Worm (Caenorhabditis elegans): Measurements from ENCODE around the gene twnk-1.

twnk-1 gene

ce11 chrX:5802582-5802981 lies 11.6 kb downstream of the twnk-1 start:
- TF ChIP-seq nhr-6 (tag; optimal IDR thresholded peaks at IDR 0.05), result no peak
- TF ChIP-seq aly-2 (tag; optimal IDR thresholded peaks at IDR 0.05), result no peak
- no peak for TF ChIP-seq ceh-82 (tag; optimal IDR thresholded peaks at IDR 0.05)
- TF ChIP-seq snpc-4 (tag; optimal IDR thresholded peaks at IDR 0.05), result no peak
- no peak for TF ChIP-seq Y55F3AM.14 (GFP tag; optimal IDR thresholded peaks at IDR 0.05)

- TF ChIP-seq nhr-6 (tag; optimal IDR thresholded peaks at IDR 0.05) (peak; percentile 25), C34F6.9 (tag; optimal IDR thresholded peaks at IDR 0.05) (peak; percentile 11), ZK546.5 (tag; optimal IDR thresholded peaks at IDR 0.05) (no peak), nhr-25 (tag; optimal IDR thresholded peaks at IDR 0.05) (peak; percentile 90), ceh-16 (tag; optimal IDR thresholded peaks at IDR 0.05) (peak; percentile 32), fos-1 (tag; optimal IDR thresholded peaks at IDR 0.05) (no peak), F13H6.1 (tag; optimal IDR thresholded peaks at IDR 0.05) (peak; percentile 19), sem-4 (tag; optimal IDR thresholded peaks at IDR 0.05) (peak; percentile 5), nhr-129 (tag; optimal IDR thresholded peaks at IDR 0.05) (no peak)
These were observed 12.5 kb downstream of the twnk-1 start for ce11 chrX:5803492-5803891.

ce11 chrX:5805872-5806472 lies 15.0 kb downstream of the twnk-1 start, which contains the start of gene F13D11.3:
Gene F13D11.3 (minus strand): TSS chrX:5805922.
- TF ChIP-seq elt-3 (tag; optimal IDR thresholded peaks at IDR 0.05) (no peak), crh-2 (tag; optimal IDR thresholded peaks at IDR 0.05) (no peak), mab-5 (tag; optimal IDR thresholded peaks at IDR 0.05) (peak; percentile 4), nhr-6 (tag; optimal IDR thresholded peaks at IDR 0.05) (no peak), elt-1 (tag; optimal IDR thresholded peaks at IDR 0.05) (no peak), C34F6.9 (tag; optimal IDR thresholded peaks at IDR 0.05) (no peak), nhr-237 (tag; optimal IDR thresholded peaks at IDR 0.05) (no peak), lsy-2 (tag; optimal IDR thresholded peaks at IDR 0.05) (no peak), F13H6.1 (tag; optimal IDR thresholded peaks at IDR 0.05) (peak; percentile 52), ztf-4 (tag; optimal IDR thresholded peaks at IDR 0.05) (no peak)

ce11 chrX:5810677-5811076 lies 19.7 kb downstream of the twnk-1 start:
- TF ChIP-seq elt-1 (tag; optimal IDR thresholded peaks at IDR 0.05) (no peak), alr-1 (tag; optimal IDR thresholded peaks at IDR 0.05) (no peak), ceh-82 (tag; optimal IDR thresholded peaks at IDR 0.05) (no peak), mdl-1 (tag; optimal IDR thresholded peaks at IDR 0.05) (no peak), F13H6.1 (tag; optimal IDR thresholded peaks at IDR 0.05) (no peak), ZK546.5 (tag; optimal IDR thresholded peaks at IDR 0.05) (no peak), unc-39 (tag; optimal IDR thresholded peaks at IDR 0.05) (no peak), sem-4 (tag; optimal IDR thresholded peaks at IDR 0.05) (no peak), crh-2 (tag; optimal IDR thresholded peaks at IDR 0.05) (peak; percentile 38), peb-1 (tag; optimal IDR thresholded peaks at IDR 0.05) (no peak), fos-1 (tag; optimal IDR thresholded peaks at IDR 0.05) (peak; percentile 29), C34F6.9 (tag; optimal IDR thresholded peaks at IDR 0.05) (no peak), ama-1 (optimal IDR thresholded peaks at IDR 0.05) (no peak), nhr-77 (tag; optimal IDR thresholded peaks at IDR 0.05) (no peak), blmp-1 (tag; optimal IDR thresholded peaks at IDR 0.05; ENCODE audit: insufficient read depth) (peak; percentile 54), nhr-21 (tag; optimal IDR thresholded peaks at IDR 0.05) (peak; percentile 8), nhr-23 (tag; optimal IDR thresholded peaks at IDR 0.05) (no peak), dmd-4 (tag; optimal IDR thresholded peaks at IDR 0.05) (no peak), nhr-12 (tag; optimal IDR thresholded peaks at IDR 0.05) (no peak), ceh-16 (tag; optimal IDR thresholded peaks at IDR 0.05) (peak; percentile 48), mbf-1 (tag; optimal IDR thresholded peaks at IDR 0.05) (no peak), nhr-237 (tag; optimal IDR thresholded peaks at IDR 0.05) (no peak), egl-27 (tag; optimal IDR thresholded peaks at IDR 0.05) (peak; percentile 46), lin-11 (tag; optimal IDR thresholded peaks at IDR 0.05) (no peak), unc-62 (GFP tag; optimal IDR thresholded peaks at IDR 0.05) (no peak), nhr-6 (tag; optimal IDR thresholded peaks at IDR 0.05) (no peak), skn-1 (tag; optimal IDR thresholded peaks at IDR 0.05) (no peak), lin-13 (GFP tag; optimal IDR thresholded peaks at IDR 0.05) (peak; percentile 6), ztf-4 (tag; optimal IDR thresholded peaks at IDR 0.05) (no peak), unc-55 (GFP tag; optimal IDR thresholded peaks at IDR 0.05) (no peak), ztf-1 (GFP tag; conservative IDR thresholded peaks at IDR 0.05) (no peak), nhr-25 (tag; optimal IDR thresholded peaks at IDR 0.05) (peak; percentile 86), sma-3 (GFP tag; optimal IDR thresholded peaks at IDR 0.05) (peak; percentile 44), Y55F3AM.14 (GFP tag; optimal IDR thresholded peaks at IDR 0.05) (no peak), nhr-11 (tag; optimal IDR thresholded peaks at IDR 0.05) (no peak), aly-2 (tag; optimal IDR thresholded peaks at IDR 0.05) (no peak), sma-9 (GFP tag; optimal IDR thresholded peaks at IDR 0.05) (peak; percentile 44), sma-9 (tag; optimal IDR thresholded peaks at IDR 0.05) (no peak), lsy-2 (tag; optimal IDR thresholded peaks at IDR 0.05) (peak in 1 of 2 experiments; percentile 14), nhr-10 (tag; optimal IDR thresholded peaks at IDR 0.05) (no peak), R02D3.7 (tag; optimal IDR thresholded peaks at IDR 0.05) (no peak), nhr-129 (tag; optimal IDR thresholded peaks at IDR 0.05) (no peak), elt-3 (tag; optimal IDR thresholded peaks at IDR 0.05) (no peak)

Data from whole organism, L2 larva.